Worm (Caenorhabditis elegans) whole organism, L4 larva: ENCODE results near the gene spig-9.
A peak's percentile ranks its signal among the peaks of the same experiment; 100 is the strongest.

Experiments used
- D1046.2 ChIP-seq: fragments of 200-800 bp; sonication (Bioruptor generic); IDR thresholded peaks from 2 replicates; pipeline ENCODE4 v1.3.6; 2022; ENCODE audit warnings: missing genetic modification characterization, missing compliant biosample characterization
- F44E2.7 ChIP-seq: fragments of 200-800 bp; sonication (Bioruptor generic); IDR thresholded peaks from 2 replicates; pipeline ENCODE4 v2.1.2; 2022; ENCODE audit warnings: missing genetic modification characterization, missing compliant biosample characterization
- F49E8.2 ChIP-seq: sonication (generic microtip); optimal IDR thresholded peaks from 2 replicates; lab custom pipeline; 2016; ENCODE audit warnings: missing compliant biosample characterization, mild to moderate bottlenecking, missing genetic modification characterization, borderline replicate concordance
- R02D3.7 ChIP-seq: fragments of 150-350 bp; sonication (generic microtip); optimal IDR thresholded peaks from 3 replicates; lab custom pipeline; 2014; ENCODE audit warnings: missing biosample characterization, missing genetic modification characterization
- T20F7.1 ChIP-seq: fragments of 200-800 bp; sonication (Bioruptor generic); optimal IDR thresholded peaks from 2 replicates; lab custom pipeline; 2018; ENCODE audit warnings: mild to moderate bottlenecking, missing genetic modification characterization, missing compliant biosample characterization
- T26A8.4 ChIP-seq: fragments of 200-800 bp; sonication (Bioruptor generic); IDR thresholded peaks from 2 replicates; pipeline ENCODE4 v1.3.6; 2022; ENCODE audit warnings: missing genetic modification characterization, missing compliant biosample characterization
- Y48G9A.11 ChIP-seq: fragments of 200-800 bp; sonication (Bioruptor generic); IDR thresholded peaks from 2 replicates; pipeline ENCODE4 v1.3.6; 2022; ENCODE audit warnings: missing genetic modification reagents, missing genetic modification characterization, missing compliant biosample characterization
- aha-1 ChIP-seq: fragments of 150-350 bp; peaks from one replicate; lab custom pipeline; 2014; ENCODE audit warnings: missing biosample characterization, missing genetic modification characterization
- ama-1 ChIP-seq: fragments of 150-350 bp; optimal IDR thresholded peaks from 2 replicates; lab custom pipeline; 2014; ENCODE audit warnings: inconsistent platforms, mixed read lengths
- attf-4 ChIP-seq: sonication (generic microtip); optimal IDR thresholded peaks from 3 replicates; lab custom pipeline; 2017; ENCODE audit warnings: missing biosample characterization, missing genetic modification characterization
- ceh-20 ChIP-seq: fragments of 200-800 bp; sonication (Bioruptor generic); IDR thresholded peaks from 2 replicates; pipeline ENCODE4 v1.3.6; 2022; ENCODE audit warnings: missing genetic modification reagents, missing genetic modification characterization, missing compliant biosample characterization
- ceh-62 ChIP-seq: sonication (generic microtip); optimal IDR thresholded peaks from 2 replicates; lab custom pipeline; 2017; ENCODE audit warnings: missing biosample characterization, missing genetic modification characterization
- ceh-82 ChIP-seq: sonication (generic microtip); optimal IDR thresholded peaks from 2 replicates; lab custom pipeline; 2017; ENCODE audit warnings: missing biosample characterization, missing genetic modification characterization
- daf-16 ChIP-seq, 3 experiments: sonication (generic microtip); optimal IDR thresholded peaks; 2 replicates each; lab custom pipeline; 2016 to 2017; ENCODE audit warnings: missing genetic modification characterization in 3 of 3, missing genetic modification reagents in 3 of 3, mild to moderate bottlenecking in 2 of 3, missing compliant biosample characterization in 2 of 3, missing biosample characterization in 1 of 3, moderate library complexity in 1 of 3
- dmd-6 ChIP-seq: fragments of 200-800 bp; sonication (Bioruptor generic); IDR thresholded peaks from 2 replicates; pipeline ENCODE4 v1.3.6; 2022; ENCODE audit warnings: missing genetic modification reagents, missing genetic modification characterization, missing compliant biosample characterization
- dpl-1 ChIP-seq: fragments of 150-350 bp; optimal IDR thresholded peaks from 2 replicates; lab custom pipeline; 2014; ENCODE audit warnings: missing biosample characterization, missing genetic modification reagents, missing genetic modification characterization
- hlh-30 ChIP-seq: sonication (generic microtip); optimal IDR thresholded peaks from 2 replicates; lab custom pipeline; 2017; ENCODE audit warnings: antibody characterized with exemption, mild to moderate bottlenecking, missing genetic modification characterization, missing compliant biosample characterization; ENCODE audit not compliant: insufficient read depth
- hmg-1.1 ChIP-seq: fragments of 200-800 bp; sonication (Bioruptor generic); IDR thresholded peaks from 2 replicates; pipeline ENCODE4 v1.3.6; 2022; ENCODE audit warnings: missing genetic modification reagents, missing genetic modification characterization, missing compliant biosample characterization
- jun-1 ChIP-seq: fragments of 150-350 bp; optimal IDR thresholded peaks from 2 replicates; lab custom pipeline; 2014; ENCODE audit warnings: missing biosample characterization, missing genetic modification reagents, missing genetic modification characterization
- lim-7 ChIP-seq: fragments of 200-800 bp; sonication (Bioruptor generic); IDR thresholded peaks from 2 replicates; pipeline ENCODE4 v1.3.6; 2022; ENCODE audit warnings: missing genetic modification characterization, missing compliant biosample characterization
- lin-1 ChIP-seq: fragments of 200-800 bp; sonication (Bioruptor generic); IDR thresholded peaks from 2 replicates; pipeline ENCODE4 v1.3.6; 2022; ENCODE audit warnings: missing genetic modification reagents, missing genetic modification characterization, missing compliant biosample characterization
- lin-15B ChIP-seq: fragments of 150-350 bp; sonication (generic microtip); optimal IDR thresholded peaks from 3 replicates; lab custom pipeline; 2014; ENCODE audit warnings: missing biosample characterization, missing genetic modification characterization
- lin-29 ChIP-seq: fragments of 200-800 bp; sonication (Bioruptor generic); IDR thresholded peaks from 2 replicates; pipeline ENCODE4 v1.3.6; 2022; ENCODE audit warnings: missing genetic modification reagents, missing genetic modification characterization, missing compliant biosample characterization
- lin-38 ChIP-seq: fragments of 200-800 bp; sonication (Bioruptor generic); IDR thresholded peaks from 2 replicates; pipeline ENCODE4 v1.3.6; 2022; ENCODE audit warnings: missing genetic modification reagents, missing genetic modification characterization, missing compliant biosample characterization
- lin-39 ChIP-seq: fragments of 150-350 bp; optimal IDR thresholded peaks from 2 replicates; lab custom pipeline; 2014; ENCODE audit warnings: missing biosample characterization, missing genetic modification reagents, missing genetic modification characterization
- lir-3 ChIP-seq: sonication (generic microtip); optimal IDR thresholded peaks from 2 replicates; lab custom pipeline; 2016; ENCODE audit warnings: mild to moderate bottlenecking, missing genetic modification characterization, missing compliant biosample characterization
- lsy-2 ChIP-seq, 2 experiments: fragments of 150-350 bp in 1 of 2; sonication (generic microtip) in 1 of 2; optimal IDR thresholded peaks; 2 replicates each; lab custom pipeline; 2014 to 2017; ENCODE audit warnings: missing biosample characterization in 2 of 2, missing genetic modification characterization in 2 of 2
- mdl-1 ChIP-seq, 2 experiments: fragments of 150-350 bp in 1 of 2; sonication (generic microtip) in 1 of 2; optimal IDR thresholded peaks; 2 replicates each; lab custom pipeline; 2014 to 2017; ENCODE audit warnings: missing biosample characterization in 2 of 2, missing genetic modification characterization in 2 of 2
- mdt-29 ChIP-seq: fragments of 200-800 bp; sonication (Bioruptor generic); IDR thresholded peaks from 2 replicates; pipeline ENCODE4 v1.3.6; 2022; ENCODE audit warnings: missing genetic modification reagents, missing genetic modification characterization, missing compliant biosample characterization
- mxl-2 ChIP-seq: fragments of 200-800 bp; sonication (Bioruptor generic); conservative IDR thresholded peaks from 2 replicates; pipeline ENCODE4 v1.3.6; 2022; ENCODE audit warnings: missing genetic modification reagents, missing genetic modification characterization, missing compliant biosample characterization
- nhr-102 ChIP-seq: sonication (generic microtip); optimal IDR thresholded peaks from 2 replicates; lab custom pipeline; 2016; ENCODE audit warnings: mild to moderate bottlenecking, missing genetic modification characterization, moderate library complexity, missing compliant biosample characterization
- nhr-42 ChIP-seq: fragments of 200-800 bp; sonication (Bioruptor generic); IDR thresholded peaks from 2 replicates; pipeline ENCODE4 v1.3.6; 2022; ENCODE audit warnings: missing genetic modification characterization, missing compliant biosample characterization
- nhr-48 ChIP-seq: sonication (generic microtip); optimal IDR thresholded peaks from 2 replicates; lab custom pipeline; 2016; ENCODE audit warnings: mild to moderate bottlenecking, missing genetic modification characterization, missing compliant biosample characterization
- nhr-6 ChIP-seq: fragments of 150-350 bp; optimal IDR thresholded peaks from 2 replicates; lab custom pipeline; 2014; ENCODE audit warnings: missing biosample characterization, missing genetic modification characterization
- nhr-76 ChIP-seq: fragments of 150-350 bp; optimal IDR thresholded peaks from 2 replicates; lab custom pipeline; 2014; ENCODE audit warnings: missing biosample characterization, missing genetic modification characterization
- nhr-77 ChIP-seq: fragments of 150-350 bp; optimal IDR thresholded peaks from 2 replicates; lab custom pipeline; 2014; ENCODE audit warnings: missing biosample characterization, missing genetic modification characterization
- pqm-1 ChIP-seq: sonication (generic microtip); optimal IDR thresholded peaks from 2 replicates; lab custom pipeline; 2017; ENCODE audit warnings: missing biosample characterization, missing genetic modification characterization
- saeg-2 ChIP-seq: fragments of 200-800 bp; sonication (Bioruptor generic); IDR thresholded peaks from 2 replicates; pipeline ENCODE4 v1.3.6; 2022; ENCODE audit warnings: missing genetic modification reagents, missing genetic modification characterization, missing compliant biosample characterization
- sdz-12 ChIP-seq: fragments of 200-800 bp; sonication (Bioruptor generic); optimal IDR thresholded peaks from 2 replicates; lab custom pipeline; 2018; ENCODE audit warnings: mild to moderate bottlenecking, missing genetic modification characterization, missing compliant biosample characterization
- skn-1 ChIP-seq: fragments of 150-350 bp; optimal IDR thresholded peaks from 2 replicates; lab custom pipeline; 2014; ENCODE audit warnings: missing biosample characterization, missing genetic modification characterization
- snpc-1.2 ChIP-seq: fragments of 200-800 bp; sonication (Bioruptor generic); IDR thresholded peaks from 2 replicates; pipeline ENCODE4 v1.3.6; 2022; ENCODE audit warnings: missing genetic modification reagents, missing genetic modification characterization, missing compliant biosample characterization
- snpc-4 ChIP-seq: fragments of 150-350 bp; optimal IDR thresholded peaks from 2 replicates; lab custom pipeline; 2014; ENCODE audit warnings: missing biosample characterization, missing genetic modification characterization
- spr-1 ChIP-seq: sonication (generic microtip); optimal IDR thresholded peaks from 2 replicates; lab custom pipeline; 2016; ENCODE audit warnings: mild to moderate bottlenecking, missing genetic modification characterization, missing compliant biosample characterization
- spr-3 ChIP-seq: fragments of 200-800 bp; sonication (Bioruptor generic); optimal IDR thresholded peaks from 2 replicates; lab custom pipeline; 2018; ENCODE audit warnings: mild to moderate bottlenecking, missing genetic modification characterization, missing compliant biosample characterization
- tra-1 ChIP-seq: fragments of 200-800 bp; sonication (Bioruptor generic); IDR thresholded peaks from 2 replicates; pipeline ENCODE4 v1.3.6; 2022; ENCODE audit warnings: missing genetic modification reagents, missing genetic modification characterization, missing compliant biosample characterization
- unc-130 ChIP-seq: sonication (generic microtip); optimal IDR thresholded peaks from 2 replicates; lab custom pipeline; 2016; ENCODE audit warnings: missing genetic modification reagents, missing genetic modification characterization, missing compliant biosample characterization
- unc-39 ChIP-seq: sonication (generic microtip); optimal IDR thresholded peaks from 2 replicates; lab custom pipeline; 2017; ENCODE audit warnings: missing biosample characterization, missing genetic modification characterization
- zag-1 ChIP-seq: fragments of 150-350 bp; optimal IDR thresholded peaks from 2 replicates; lab custom pipeline; 2014; ENCODE audit warnings: missing biosample characterization, missing genetic modification characterization
- zip-11 ChIP-seq: fragments of 200-800 bp; sonication (Bioruptor generic); IDR thresholded peaks from 2 replicates; pipeline ENCODE4 v1.3.6; 2022; ENCODE audit warnings: missing genetic modification characterization, missing compliant biosample characterization

spig-9 gene

DNA sequence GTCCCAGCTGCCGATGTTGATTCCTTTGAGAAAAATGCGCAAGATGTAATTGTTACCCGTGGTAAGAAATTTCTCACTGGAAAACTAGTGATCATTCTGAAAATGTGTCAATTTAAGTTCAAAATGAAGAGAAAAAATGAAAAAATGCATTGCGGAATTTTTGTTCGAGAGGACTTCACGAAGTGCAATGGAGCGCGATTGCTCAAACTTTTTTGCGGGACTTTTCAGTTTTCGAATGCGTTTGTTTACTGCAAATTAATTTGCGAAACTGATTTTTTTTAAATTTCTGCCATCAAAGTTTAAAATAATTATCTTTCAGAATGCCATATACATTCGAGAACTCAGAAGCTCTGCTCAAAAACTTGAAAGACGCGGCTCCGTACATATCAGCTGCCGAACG is 43.1 kb downstream of the spig-9 start, which contains the start of the genes nuaf-1 and bir-2 (continued):
- TF ChIP-seq unc-130 = no peak
- 0 out of 2 replicates have a peak, but pooled peaks have one; percentile 19 for TF ChIP-seq hmg-1.1
- no peak for TF ChIP-seq saeg-2
- TF ChIP-seq tra-1 (GFP tag; lab: Robert Waterston, UW) = no peak
- TF ChIP-seq spr-3 (GFP tag; lab: Kevin White, UChicago) = no peak
- TF ChIP-seq aha-1 = peak; percentile 86
- TF ChIP-seq lin-39 (tag; lab: Kevin White, UChicago) = no peak
- TF ChIP-seq Y48G9A.11 (GFP tag; lab: Robert Waterston, UW) = no peak
- peak; percentile 90 for TF ChIP-seq nhr-6 (tag; lab: Kevin White, UChicago)
- no peak for TF ChIP-seq F49E8.2 (tag; lab: Kevin White, UChicago)
- TF ChIP-seq snpc-4 (tag; lab: Kevin White, UChicago) = no peak
- TF ChIP-seq mdl-1 (tag; optimal IDR thresholded peaks at IDR 0.05; lab: Kevin White, UChicago) = no peak
- peak; percentile 29 for TF ChIP-seq lin-15B
- TF ChIP-seq hlh-30 (tag; lab: Kevin White, UChicago) = peak; percentile 51
- 0 out of 2 replicates have a peak, but pooled peaks have one; percentile 37 for TF ChIP-seq snpc-1.2 (GFP tag; lab: Robert Waterston, UW)
- TF ChIP-seq mdt-29 = no peak
- TF ChIP-seq lin-29 = no peak
- TF ChIP-seq spr-1 (tag; lab: Kevin White, UChicago) = no peak
- no peak for TF ChIP-seq nhr-76 (tag; lab: Kevin White, UChicago)
- TF ChIP-seq, all 104 proteins: peak for 15

DNA sequence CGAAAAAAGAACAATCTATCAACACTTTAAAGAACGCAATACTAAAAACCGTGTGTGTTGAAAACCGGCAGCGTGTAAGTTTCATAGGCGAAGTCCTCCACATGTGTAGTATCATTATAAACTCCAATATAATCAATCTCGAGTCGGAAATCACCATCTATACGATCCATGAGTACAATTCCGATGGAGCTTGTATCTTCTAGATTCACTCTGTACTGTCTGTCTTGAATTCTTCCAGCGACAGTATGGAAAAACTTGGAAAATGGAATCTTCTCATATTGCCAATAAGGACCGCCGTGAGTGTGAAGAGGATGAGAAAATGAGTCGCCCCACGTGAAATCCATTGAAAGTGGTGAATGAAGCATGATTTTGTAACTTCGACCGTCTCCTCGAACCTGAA is 44.7 kb downstream of the spig-9 start:
- TF ChIP-seq pqm-1 (tag; lab: Kevin White, UChicago) (no peak), mdt-29 (peak; percentile 32; the same call in 1 of the 2 replicates), daf-16 (GFP tag; optimal IDR thresholded peaks at IDR 0.05; lab: Kevin White, UChicago) (no peak), daf-16 (tag; optimal IDR thresholded peaks at IDR 0.05; lab: Kevin White, UChicago) (peak; percentile 25), T26A8.4 (GFP tag; lab: Robert Waterston, UW) (peak; percentile 74; the same call in 1 of the 2 replicates), nhr-48 (peak; percentile 31), ama-1 (lab: Kevin White, UChicago) (peak; percentile 65), ceh-20 (GFP tag; lab: Robert Waterston, UW) (no peak), zip-11 (no peak), lim-7 (GFP tag; lab: Robert Waterston, UW) (no peak), F44E2.7 (no peak), lsy-2 (tag; optimal IDR thresholded peaks at IDR 0.05; lab: Kevin White, UChicago) (peak in 1 of 2 experiments; percentile 14), sdz-12 (no peak), lin-1 (GFP tag; lab: Robert Waterston, UW) (no peak), attf-4 (no peak), hmg-1.1 (no peak), zag-1 (tag; lab: Kevin White, UChicago) (no peak), D1046.2 (GFP tag; lab: Robert Waterston, UW) (0 out of 2 replicates have a peak, but pooled peaks have one; percentile 9), aha-1 (peak; percentile 88), ceh-82 (tag; lab: Kevin White, UChicago) (no peak), nhr-42 (peak; percentile 23; the same call in 1 of the 2 replicates), mxl-2 (0 out of 2 replicates have a peak, but pooled peaks have one; percentile 21), nhr-102 (tag; lab: Kevin White, UChicago) (peak; percentile 23), lir-3 (tag; lab: Kevin White, UChicago) (no peak), dmd-6 (GFP tag; lab: Robert Waterston, UW) (0 out of 2 replicates have a peak, but pooled peaks have one; percentile 42), saeg-2 (0 out of 2 replicates have a peak, but pooled peaks have one; percentile 64), lin-15B (no peak), spr-3 (GFP tag; lab: Kevin White, UChicago) (peak; percentile 7), T20F7.1 (peak; percentile 40), R02D3.7 (tag; lab: Kevin White, UChicago) (no peak), ceh-62 (tag; lab: Kevin White, UChicago) (no peak), tra-1 (GFP tag; lab: Robert Waterston, UW) (peak; percentile 46; the same call in 1 of the 2 replicates), lin-29 (no peak), jun-1 (no peak), unc-39 (tag; lab: Kevin White, UChicago) (no peak), skn-1 (no peak), dpl-1 (GFP tag; lab: Kevin White, UChicago) (no peak), nhr-77 (tag; lab: Kevin White, UChicago) (no peak), lin-38 (GFP tag; lab: Robert Waterston, UW) (peak; percentile 69)
